Fruit fly (Drosophila melanogaster) Kc167 (cell line): ENCODE results near the gene CG13042.

Experiments
- Myc ChIP-seq: fragments of >200 bp; optimal IDR thresholded peaks from 2 replicates; lab custom pipeline; 2017; ENCODE audit warnings: missing external identifiers
- ttk ChIP-seq: sonication (Bioruptor generic); optimal IDR thresholded peaks from 2 replicates; lab custom pipeline; 2017; ENCODE audit warnings: missing external identifiers

dm6 chr3L:16303078-16303477 lies 5.2 kb downstream of the CG13042 start, which contains the start of gene CG13044:
- TF ChIP-seq Myc (lab: Kevin White, UChicago) (no peak), ttk (lab: Kevin White, UChicago) (no peak)
